Fruit fly (Drosophila melanogaster) Kc167 (cell line): Measurements from ENCODE around the gene CG11977.

Experiments
- h ChIP-seq: fragments of >200 bp; optimal IDR thresholded peaks from 3 replicates; lab custom pipeline; 2018; ENCODE audit warnings: missing external identifiers
- insv ChIP-seq: fragments of >200 bp; optimal IDR thresholded peaks from 3 replicates; lab custom pipeline; 2018; ENCODE audit warnings: missing external identifiers

dm6 chr3R:8968837-8969236, 28.7 kb upstream of the CG11977 start:
- no peak for TF ChIP-seq h (lab: Kevin White, UChicago)
- TF ChIP-seq insv (lab: Kevin White, UChicago), result no peak
